Fruit fly (Drosophila melanogaster) Kc167 (cell line): Measurements from ENCODE around the gene BRWD3.

ENCODE experiments used
- Myc ChIP-seq: fragments of >200 bp; optimal IDR thresholded peaks from 2 replicates; lab custom pipeline; 2017; ENCODE audit warnings: missing external identifiers
- Sin3A ChIP-seq: fragments of >200 bp; optimal IDR thresholded peaks from 2 replicates; lab custom pipeline; 2018; ENCODE audit warnings: missing external identifiers
- h ChIP-seq: fragments of >200 bp; optimal IDR thresholded peaks from 3 replicates; lab custom pipeline; 2018; ENCODE audit warnings: missing external identifiers
- insv ChIP-seq: fragments of >200 bp; optimal IDR thresholded peaks from 3 replicates; lab custom pipeline; 2018; ENCODE audit warnings: missing external identifiers
- psq ChIP-seq: fragments of >200 bp; optimal IDR thresholded peaks from 2 replicates; lab custom pipeline; 2017; ENCODE audit warnings: missing external identifiers
- ttk ChIP-seq: sonication (Bioruptor generic); optimal IDR thresholded peaks from 2 replicates; lab custom pipeline; 2017; ENCODE audit warnings: missing external identifiers

The BRWD3 gene

dm6 chr3R:24297444-24298146 lies 21.2 kb upstream of the BRWD3 start:
- TF ChIP-seq ttk (lab: Kevin White, UChicago) (no peak), Sin3A (lab: Kevin White, UChicago) (no peak), psq (lab: Kevin White, UChicago) (no peak), h (lab: Kevin White, UChicago) (no peak), insv (lab: Kevin White, UChicago) (no peak), Myc (no peak)

dm6 chr3R:24298534-24298936 lies 20.3 kb upstream of the BRWD3 start:
- no peak for TF ChIP-seq ttk (lab: Kevin White, UChicago)
- no peak for TF ChIP-seq psq (lab: Kevin White, UChicago)
- TF ChIP-seq h (lab: Kevin White, UChicago): no peak
- no peak for TF ChIP-seq insv (lab: Kevin White, UChicago)
- no peak for TF ChIP-seq Myc
- no peak for TF ChIP-seq Sin3A (lab: Kevin White, UChicago)

DNA sequence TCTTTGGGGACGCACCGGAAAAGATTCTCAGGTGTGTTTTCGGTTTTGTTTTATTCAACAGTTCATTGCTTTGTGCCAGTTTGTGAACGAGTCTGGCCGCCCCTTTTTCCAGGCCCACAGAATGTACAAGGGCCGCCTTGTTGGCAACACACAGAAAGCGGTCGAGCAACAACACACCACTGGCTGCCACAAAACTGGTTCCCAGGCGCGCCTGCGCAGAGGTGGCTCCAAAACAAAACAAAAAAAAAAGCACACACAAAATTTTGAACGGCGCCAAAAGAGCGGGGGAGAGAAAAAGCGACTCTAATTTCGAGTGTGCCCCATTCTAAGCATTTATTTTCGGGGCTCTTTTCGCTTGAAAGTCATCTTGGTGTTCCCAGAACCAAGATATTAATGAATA lies 19.7 kb upstream of the BRWD3 start:
- TF ChIP-seq psq (lab: Kevin White, UChicago): no peak
- TF ChIP-seq Myc: no peak
- TF ChIP-seq h (lab: Kevin White, UChicago): no peak
- no peak for TF ChIP-seq insv (lab: Kevin White, UChicago)
- no peak for TF ChIP-seq Sin3A (lab: Kevin White, UChicago)
- TF ChIP-seq ttk (lab: Kevin White, UChicago): no peak

- TF ChIP-seq h (lab: Kevin White, UChicago) (no peak), Sin3A (lab: Kevin White, UChicago) (no peak), psq (lab: Kevin White, UChicago) (no peak), ttk (lab: Kevin White, UChicago) (no peak), insv (lab: Kevin White, UChicago) (no peak), Myc (no peak)
These were observed 17.3 kb upstream of the BRWD3 start for dm6 chr3R:24301520-24301919.

- TF ChIP-seq Sin3A (lab: Kevin White, UChicago): no peak
- TF ChIP-seq psq (lab: Kevin White, UChicago): no peak
- TF ChIP-seq Myc: no peak
- no peak for TF ChIP-seq insv (lab: Kevin White, UChicago)
- no peak for TF ChIP-seq ttk (lab: Kevin White, UChicago)
- no peak for TF ChIP-seq h (lab: Kevin White, UChicago)
These were observed 15.7 kb upstream of the BRWD3 start for dm6 chr3R:24303060-24303459.

DNA sequence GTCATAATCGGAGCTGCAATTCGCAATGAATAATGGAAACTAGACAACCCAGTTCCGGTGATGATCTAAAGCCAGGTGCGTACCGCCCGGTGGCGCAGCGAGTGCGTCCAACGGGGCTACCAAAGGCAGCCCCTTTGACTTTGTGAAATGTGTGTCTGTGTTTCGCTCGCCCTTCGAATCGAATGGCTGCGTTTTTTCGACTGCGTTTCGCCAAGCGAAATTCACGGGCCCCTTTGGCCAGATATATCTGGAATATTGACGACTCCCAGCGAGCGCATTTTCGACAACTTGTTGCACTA lies 232 bp downstream of the BRWD3 start:
- TF ChIP-seq Myc (no peak), Sin3A (lab: Kevin White, UChicago) (no peak), psq (lab: Kevin White, UChicago) (no peak), h (lab: Kevin White, UChicago) (no peak), insv (lab: Kevin White, UChicago) (no peak), ttk (lab: Kevin White, UChicago) (no peak)

DNA sequence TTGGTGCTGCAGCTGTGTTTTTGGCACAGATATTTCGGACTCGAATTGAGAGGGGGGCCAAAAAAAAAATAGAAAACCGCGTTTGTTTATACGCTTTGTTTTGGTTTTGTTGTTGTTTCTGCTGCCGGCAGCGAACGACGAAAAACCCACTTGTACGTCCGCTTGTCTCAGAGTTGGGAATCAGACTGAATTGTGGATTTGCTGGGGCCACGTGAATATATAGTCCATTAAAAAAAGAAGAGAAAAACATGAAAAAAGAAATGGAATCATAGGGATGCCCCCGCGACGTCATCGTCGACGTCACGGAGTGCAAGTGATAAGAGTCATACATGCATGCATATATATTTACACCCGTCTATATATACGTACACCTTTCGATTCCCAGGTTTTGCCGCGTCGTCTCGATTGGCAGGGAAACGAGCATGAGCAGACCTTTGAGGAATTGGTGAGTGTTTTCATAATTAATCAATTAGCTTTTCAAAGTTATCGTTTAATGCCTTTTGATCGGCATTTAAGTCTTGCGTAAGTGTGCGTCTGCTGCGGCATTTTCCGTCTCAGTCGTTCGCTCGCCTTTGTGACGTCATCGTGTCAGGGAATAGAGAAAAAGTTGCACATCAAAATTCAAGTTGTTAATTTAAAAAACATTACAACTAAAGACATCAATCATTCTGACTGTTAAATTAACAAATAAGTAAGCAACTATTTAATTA lies 987 bp downstream of the BRWD3 start:
- TF ChIP-seq ttk (lab: Kevin White, UChicago) (no peak), psq (lab: Kevin White, UChicago) (no peak), Sin3A (lab: Kevin White, UChicago) (no peak), Myc (no peak), insv (lab: Kevin White, UChicago) (no peak), h (lab: Kevin White, UChicago) (no peak)

- TF ChIP-seq psq (lab: Kevin White, UChicago): no peak
- TF ChIP-seq Myc: no peak
- no peak for TF ChIP-seq h (lab: Kevin White, UChicago)
- no peak for TF ChIP-seq ttk (lab: Kevin White, UChicago)
- TF ChIP-seq Sin3A (lab: Kevin White, UChicago): no peak
These were observed 1.5 kb downstream of the BRWD3 start for dm6 chr3R:24320342-24320711.

dm6 chr3R:24333182-24333808 lies 14.5 kb downstream of the BRWD3 start, which contains the start of the genes Rrp5 and Dis3:
Rrp5 (minus strand) TSS chr3R:24333316.
Dis3 (plus strand) TSS chr3R:24333433.
- no peak for TF ChIP-seq insv (lab: Kevin White, UChicago)
- TF ChIP-seq ttk (lab: Kevin White, UChicago): no peak
- TF ChIP-seq Sin3A (lab: Kevin White, UChicago): no peak
- no peak for TF ChIP-seq Myc
- no peak for TF ChIP-seq h (lab: Kevin White, UChicago)
- TF ChIP-seq psq (lab: Kevin White, UChicago): no peak

- TF ChIP-seq ttk (lab: Kevin White, UChicago): no peak
- TF ChIP-seq insv (lab: Kevin White, UChicago): no peak
- TF ChIP-seq h (lab: Kevin White, UChicago): no peak
- no peak for TF ChIP-seq Sin3A (lab: Kevin White, UChicago)
- no peak for TF ChIP-seq Myc
- TF ChIP-seq psq (lab: Kevin White, UChicago): no peak
These were observed 17.8 kb downstream of the BRWD3 start, which contains the start of gene CG6432 for dm6 chr3R:24336622-24337021. CG6432 (plus strand) TSS chr3R:24336922.

dm6 chr3R:24341251-24341650 lies 22.5 kb downstream of the BRWD3 start, which contains the start of gene Ms:
Ms (plus strand) TSS chr3R:24341551.
- TF ChIP-seq Sin3A (lab: Kevin White, UChicago) (no peak), psq (lab: Kevin White, UChicago) (no peak), h (lab: Kevin White, UChicago) (no peak), ttk (lab: Kevin White, UChicago) (no peak), insv (lab: Kevin White, UChicago) (no peak), Myc (no peak)
